Fruit fly (Drosophila melanogaster): ENCODE results near the gene CG13949.

The CG13949 gene

DNA sequence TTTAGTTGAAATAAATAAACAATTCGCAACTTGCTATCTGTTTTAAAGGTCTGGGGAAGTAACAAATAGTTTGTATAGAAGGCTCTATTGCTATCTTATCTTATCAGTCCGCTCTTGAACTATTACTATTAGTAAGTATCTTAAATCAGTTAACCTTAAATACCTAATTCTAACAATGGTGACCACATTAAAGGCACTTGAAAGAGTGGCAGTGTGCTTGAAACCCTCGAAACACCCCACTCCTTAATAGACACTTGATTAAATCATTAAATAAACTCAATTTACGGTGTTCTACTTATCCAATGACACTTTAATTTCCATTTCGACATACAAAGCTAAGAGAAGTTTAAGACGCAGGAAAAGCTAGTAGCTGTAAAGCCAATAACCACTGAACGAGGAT lies 16.4 kb upstream of the CG13949 start:
- TF ChIP-seq CTCF (optimal IDR thresholded peaks at IDR 0.05) (no peak), CG8478 (optimal IDR thresholded peaks at IDR 0.05) (no peak)

DNA sequence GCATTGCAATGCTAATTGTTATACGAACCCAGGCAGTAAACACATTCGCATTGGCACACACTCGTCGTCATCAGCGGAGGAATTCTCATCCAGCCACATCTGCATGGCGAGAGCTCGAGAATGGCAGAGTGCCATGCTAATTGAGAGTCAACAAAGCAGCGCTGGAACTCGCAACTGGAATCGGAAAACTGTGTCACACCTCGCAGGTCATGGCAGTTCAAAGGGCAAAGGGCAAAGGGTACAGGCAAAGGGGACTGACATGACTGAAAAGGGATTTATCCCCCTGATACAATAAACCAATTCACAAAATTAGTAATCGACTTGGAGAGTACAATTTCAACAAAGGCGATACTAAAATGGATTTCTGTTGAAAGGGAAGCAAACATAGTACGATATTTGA lies 15.1 kb upstream of the CG13949 start:
- TF ChIP-seq CTCF (optimal IDR thresholded peaks at IDR 0.05) (no peak), CG8478 (optimal IDR thresholded peaks at IDR 0.05) (no peak)

DNA sequence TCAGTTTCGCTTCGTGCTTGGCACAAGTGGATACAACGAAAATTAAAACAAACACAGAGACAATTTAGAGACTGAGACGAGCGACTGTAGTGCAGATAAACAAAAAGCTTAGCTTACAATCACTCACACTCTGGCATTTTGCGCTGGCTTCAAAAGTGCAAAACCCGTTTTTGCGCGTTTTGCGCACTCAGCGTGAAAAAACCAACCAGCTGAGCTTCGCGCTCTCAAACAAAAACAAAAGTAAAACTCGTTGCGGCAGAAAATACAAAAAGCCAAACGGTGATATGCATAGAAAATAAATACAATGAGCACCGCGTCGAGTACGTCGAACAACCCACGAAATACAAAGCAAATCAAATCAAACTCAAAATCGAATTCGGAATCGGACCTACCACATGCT lies 14.4 kb upstream of the CG13949 start:
- no peak for TF ChIP-seq CTCF (optimal IDR thresholded peaks at IDR 0.05)
- TF ChIP-seq CG8478 (optimal IDR thresholded peaks at IDR 0.05) = no peak

DNA sequence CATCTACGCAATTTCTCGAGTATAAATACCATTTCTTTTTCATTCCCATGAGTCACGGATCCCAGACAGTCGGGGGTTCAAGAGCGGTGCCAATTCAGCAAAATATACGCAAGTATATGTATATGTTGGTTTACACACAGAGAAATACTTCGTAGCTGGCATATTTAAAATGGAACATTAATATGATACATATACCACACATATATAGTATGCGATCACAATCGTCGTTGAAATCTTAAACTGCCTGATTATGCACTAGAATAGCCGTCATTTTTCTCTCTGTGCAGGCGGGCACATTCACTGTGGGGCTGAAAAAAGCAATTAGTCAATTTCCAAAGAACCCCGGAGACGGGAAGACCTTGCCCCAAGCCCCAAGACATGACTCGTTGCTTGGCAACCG lies 13.4 kb upstream of the CG13949 start:
- TF ChIP-seq CTCF (optimal IDR thresholded peaks at IDR 0.05) (no peak), CG8478 (optimal IDR thresholded peaks at IDR 0.05) (no peak)

DNA sequence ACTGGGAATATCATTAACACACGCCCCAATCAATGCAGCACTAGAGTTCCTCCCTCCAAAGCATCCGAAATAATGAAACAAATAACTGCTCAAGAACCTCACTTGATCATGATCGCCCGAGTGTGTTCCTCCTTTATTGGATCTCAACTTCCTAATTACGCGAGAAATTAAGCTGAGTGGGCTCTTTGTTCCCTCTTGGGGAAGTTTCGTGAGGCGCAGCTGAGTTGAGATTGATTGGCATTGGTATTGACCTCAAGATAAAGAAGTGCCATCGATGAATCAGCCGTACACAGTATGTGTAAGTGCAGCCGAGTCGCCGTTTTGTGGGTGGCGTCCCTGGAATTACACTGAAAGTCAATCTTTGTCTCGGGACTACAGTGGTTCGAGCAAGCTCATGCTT lies 12.3 kb upstream of the CG13949 start:
- TF ChIP-seq CG8478 (optimal IDR thresholded peaks at IDR 0.05) (no peak), CTCF (optimal IDR thresholded peaks at IDR 0.05) (no peak)

DNA sequence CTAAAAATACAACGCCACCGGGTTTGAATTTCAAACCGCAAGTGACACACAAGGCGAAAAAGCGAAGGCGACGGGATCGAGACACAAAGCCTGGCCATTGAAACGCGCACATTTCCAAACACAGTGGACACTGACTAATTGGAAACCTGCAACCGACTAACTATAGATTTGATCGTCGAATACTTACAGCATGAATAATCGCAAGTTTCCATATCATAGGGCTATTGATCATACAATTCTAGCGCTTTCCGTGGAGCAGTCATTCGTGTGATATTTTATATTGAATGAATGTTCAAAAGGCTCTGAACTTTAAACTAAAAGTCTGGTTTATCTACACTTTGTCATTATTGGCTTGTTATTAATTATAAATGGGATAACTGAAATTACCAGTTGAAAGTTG lies 11.8 kb upstream of the CG13949 start:
- no peak for TF ChIP-seq CTCF (optimal IDR thresholded peaks at IDR 0.05)
- no peak for TF ChIP-seq CG8478 (optimal IDR thresholded peaks at IDR 0.05)

DNA sequence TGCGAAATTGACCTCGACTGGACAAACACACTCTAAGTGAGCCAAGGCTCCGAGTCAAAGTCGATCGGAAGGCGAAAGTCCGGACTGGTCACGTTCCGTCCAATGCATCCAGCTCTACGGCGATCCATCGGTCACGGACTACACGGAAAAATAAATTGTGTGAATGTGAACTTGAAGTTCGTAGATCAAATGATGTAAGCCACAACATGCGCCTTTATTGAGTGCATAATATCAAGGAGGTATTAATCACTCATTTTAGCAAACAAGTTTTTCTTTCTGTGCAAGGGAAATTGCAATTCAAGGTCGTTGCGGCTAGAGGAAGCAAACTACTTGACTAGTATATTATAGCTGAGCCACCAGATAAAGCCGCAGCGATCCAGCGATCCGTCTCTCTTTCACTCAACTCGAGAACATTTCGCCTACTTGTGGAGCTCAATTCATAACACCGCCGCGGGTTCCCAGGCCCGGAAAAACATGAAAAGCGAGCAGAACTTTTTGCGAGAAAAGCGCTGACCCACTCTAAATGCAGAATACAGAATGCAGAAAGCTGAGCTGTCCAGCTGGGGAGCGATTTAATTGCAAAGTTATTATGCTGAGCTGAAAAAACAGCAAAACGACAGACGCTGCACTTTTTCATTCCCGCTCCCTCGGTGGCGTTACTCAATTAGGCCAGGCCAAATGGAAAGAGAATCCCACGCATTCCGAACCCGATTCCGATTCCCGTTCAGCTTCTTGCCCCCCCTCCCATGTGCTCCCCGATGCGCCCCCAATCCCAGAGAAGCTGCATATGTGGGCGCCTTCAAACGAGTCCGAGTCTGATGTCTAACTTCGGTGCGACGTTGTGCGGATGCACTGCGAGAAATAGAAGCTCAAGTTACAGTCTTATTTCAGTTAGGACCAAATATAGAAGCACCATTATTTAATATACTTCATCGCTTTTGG lies 11.0 kb upstream of the CG13949 start:
- TF ChIP-seq CTCF (optimal IDR thresholded peaks at IDR 0.05) = no peak
- TF ChIP-seq CG8478 (optimal IDR thresholded peaks at IDR 0.05) = no peak

DNA sequence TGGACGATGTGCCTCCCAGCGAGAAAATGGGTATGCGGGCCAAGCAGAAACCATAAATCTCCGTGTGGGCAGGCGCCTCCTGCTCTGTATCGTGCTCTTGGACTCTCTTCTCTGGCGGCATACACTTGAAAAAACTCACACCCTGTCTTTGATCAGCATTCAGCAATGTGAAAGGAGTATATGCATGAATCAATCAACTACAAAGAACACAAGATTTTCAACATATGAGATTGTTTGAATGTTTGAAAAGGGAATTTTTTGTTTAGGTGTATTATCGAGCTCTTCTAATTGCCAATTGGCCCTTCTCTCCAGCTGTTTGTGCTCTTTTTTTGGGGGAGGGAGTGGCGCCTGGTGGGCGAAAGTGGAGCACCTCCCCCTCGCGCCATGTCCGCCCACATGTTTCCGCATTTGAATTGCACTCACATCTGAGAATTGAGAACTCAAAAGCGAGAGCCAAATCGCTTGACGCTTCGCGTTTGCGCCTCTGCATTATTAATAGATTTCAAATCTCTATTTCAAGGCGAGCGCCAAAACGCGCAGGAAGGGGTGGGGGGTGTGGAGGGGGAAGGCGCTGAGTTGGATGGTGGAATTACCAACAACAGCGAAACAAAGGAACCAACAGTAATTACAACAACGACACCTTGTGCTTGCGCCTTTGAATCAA lies 9.7 kb upstream of the CG13949 start:
- no peak for TF ChIP-seq CTCF (optimal IDR thresholded peaks at IDR 0.05)
- TF ChIP-seq CG8478 (optimal IDR thresholded peaks at IDR 0.05) = no peak

DNA sequence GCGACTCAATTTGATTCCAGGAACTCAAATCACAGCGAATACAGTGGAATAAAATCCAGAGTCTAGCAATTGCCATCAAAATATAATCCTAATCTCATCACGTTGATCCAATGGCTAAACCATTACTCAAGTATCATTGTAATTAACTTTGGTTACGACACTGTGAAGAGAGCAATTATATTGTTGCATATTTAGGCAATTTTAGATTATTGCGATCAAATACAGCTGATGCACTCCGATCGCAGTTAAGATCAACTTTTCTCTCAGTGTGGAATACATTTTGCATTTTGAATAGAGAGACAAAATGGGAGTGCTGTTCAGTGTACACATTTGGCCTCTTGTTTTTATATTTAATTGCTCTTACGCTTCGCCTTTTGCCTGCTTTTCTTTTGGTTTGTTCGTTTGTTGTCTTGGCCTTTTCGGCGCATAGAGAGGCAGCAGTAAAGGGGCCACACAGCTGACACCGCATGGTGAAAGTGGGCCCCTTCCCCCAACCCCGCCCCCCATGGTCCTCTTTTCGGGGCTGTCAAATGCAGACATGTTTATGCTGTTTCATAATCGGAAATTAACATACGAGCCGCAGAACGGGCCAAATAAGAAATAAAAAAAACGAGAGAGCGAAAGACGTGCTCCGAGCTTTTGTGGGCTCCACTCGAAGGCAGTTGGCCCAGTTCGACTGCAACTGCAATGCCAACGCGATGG lies 8.8 kb upstream of the CG13949 start:
- TF ChIP-seq CG8478 (optimal IDR thresholded peaks at IDR 0.05) (no peak), CTCF (optimal IDR thresholded peaks at IDR 0.05) (no peak)

DNA sequence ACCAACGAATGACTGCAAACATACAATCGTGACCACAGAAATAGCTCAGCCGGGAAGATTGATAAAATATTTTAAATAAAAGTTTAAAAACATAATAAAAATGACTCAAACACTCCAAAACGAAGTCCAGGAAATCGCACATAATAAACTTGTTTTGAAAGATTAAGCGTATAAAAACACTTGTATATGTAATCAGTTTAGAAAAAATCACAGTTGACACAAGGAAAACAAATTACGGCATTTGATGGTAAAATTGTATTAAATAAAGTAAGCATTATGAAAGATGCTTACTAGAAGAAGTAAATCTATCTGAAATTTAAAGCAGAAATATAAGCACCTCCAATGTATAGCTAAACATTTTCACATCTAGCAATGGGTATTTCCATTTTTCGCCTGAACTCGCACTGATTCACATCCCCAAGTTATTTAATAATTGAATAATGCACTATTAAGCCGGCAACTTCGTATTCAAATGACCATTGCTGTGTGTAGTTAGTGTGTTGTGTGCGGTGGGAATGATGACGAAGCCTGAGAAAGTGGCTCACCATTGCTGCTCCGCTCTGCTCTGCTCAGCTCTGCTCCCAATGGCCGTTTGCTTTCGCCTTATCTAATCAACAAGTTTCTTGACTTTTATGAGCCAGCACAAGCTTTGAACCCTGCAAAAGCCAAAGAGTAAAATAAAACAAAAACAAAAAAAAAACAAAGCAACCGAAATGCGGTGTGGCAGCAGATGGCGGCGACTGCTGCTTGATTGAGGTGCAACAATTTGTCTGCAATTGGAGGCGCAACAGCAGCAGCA lies 7.7 kb upstream of the CG13949 start:
- TF ChIP-seq CTCF (optimal IDR thresholded peaks at IDR 0.05) (no peak), CG8478 (optimal IDR thresholded peaks at IDR 0.05) (no peak)

DNA sequence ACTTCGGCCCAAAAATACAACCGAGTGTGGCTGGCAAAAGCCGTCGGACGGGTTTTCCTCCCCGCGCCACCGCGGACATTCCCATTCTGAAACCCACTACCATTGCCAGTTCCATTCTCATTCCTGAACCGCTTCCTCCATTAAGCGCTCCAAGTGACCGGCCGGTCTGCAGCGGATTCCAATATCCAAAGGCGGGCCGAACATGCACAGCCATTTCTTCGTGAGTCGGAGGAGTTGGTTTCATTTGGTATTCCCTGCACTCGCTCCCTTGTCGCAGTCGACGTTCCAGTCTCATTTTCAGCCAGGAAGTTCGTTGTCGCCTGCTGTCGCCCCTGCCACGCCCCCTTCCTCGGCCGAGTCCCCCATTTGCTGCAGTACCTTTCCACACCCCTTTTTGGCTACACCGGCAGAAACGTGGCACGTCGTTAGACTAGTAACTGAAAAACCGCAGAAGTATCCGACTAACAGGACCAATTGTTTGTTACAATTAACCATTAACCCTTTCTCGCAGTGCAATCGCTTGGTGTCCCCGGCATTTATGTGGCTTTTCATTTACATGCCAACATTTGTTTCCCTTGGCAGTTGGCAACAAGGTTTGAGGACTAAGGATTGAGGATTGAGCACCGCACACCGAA lies 7.0 kb upstream of the CG13949 start:
- TF ChIP-seq CG8478 (optimal IDR thresholded peaks at IDR 0.05) = no peak
- no peak for TF ChIP-seq CTCF (optimal IDR thresholded peaks at IDR 0.05)

DNA sequence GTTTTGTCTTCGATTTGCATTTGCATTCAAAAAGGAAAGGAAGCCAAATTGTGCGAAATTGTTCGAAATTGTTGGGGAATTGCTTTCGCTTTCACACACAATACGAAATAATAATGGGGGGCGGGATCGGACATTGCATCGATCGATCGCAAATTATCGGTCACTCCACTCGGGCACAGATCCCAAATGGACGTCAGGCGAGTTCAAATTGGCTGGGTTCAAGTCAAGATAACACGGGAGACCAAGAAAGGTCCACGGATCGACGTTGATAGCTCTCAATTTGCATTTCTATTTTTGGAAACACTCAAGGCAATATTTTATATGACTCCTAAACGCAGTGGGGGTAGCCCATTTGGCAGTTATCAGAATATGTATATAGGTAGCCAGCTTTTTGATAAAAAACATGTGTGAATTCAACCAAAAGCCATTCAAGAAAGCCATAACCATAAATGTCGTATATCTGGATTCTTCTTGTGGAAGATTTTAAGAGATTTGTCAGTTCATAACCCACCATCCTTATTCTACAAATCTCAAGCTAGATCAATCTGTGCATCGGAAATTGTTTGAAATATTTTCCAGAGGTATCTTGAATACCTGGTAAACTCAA lies 5.9 kb upstream of the CG13949 start:
- TF ChIP-seq CG8478 (optimal IDR thresholded peaks at IDR 0.05) = no peak
- no peak for TF ChIP-seq CTCF (optimal IDR thresholded peaks at IDR 0.05)

DNA sequence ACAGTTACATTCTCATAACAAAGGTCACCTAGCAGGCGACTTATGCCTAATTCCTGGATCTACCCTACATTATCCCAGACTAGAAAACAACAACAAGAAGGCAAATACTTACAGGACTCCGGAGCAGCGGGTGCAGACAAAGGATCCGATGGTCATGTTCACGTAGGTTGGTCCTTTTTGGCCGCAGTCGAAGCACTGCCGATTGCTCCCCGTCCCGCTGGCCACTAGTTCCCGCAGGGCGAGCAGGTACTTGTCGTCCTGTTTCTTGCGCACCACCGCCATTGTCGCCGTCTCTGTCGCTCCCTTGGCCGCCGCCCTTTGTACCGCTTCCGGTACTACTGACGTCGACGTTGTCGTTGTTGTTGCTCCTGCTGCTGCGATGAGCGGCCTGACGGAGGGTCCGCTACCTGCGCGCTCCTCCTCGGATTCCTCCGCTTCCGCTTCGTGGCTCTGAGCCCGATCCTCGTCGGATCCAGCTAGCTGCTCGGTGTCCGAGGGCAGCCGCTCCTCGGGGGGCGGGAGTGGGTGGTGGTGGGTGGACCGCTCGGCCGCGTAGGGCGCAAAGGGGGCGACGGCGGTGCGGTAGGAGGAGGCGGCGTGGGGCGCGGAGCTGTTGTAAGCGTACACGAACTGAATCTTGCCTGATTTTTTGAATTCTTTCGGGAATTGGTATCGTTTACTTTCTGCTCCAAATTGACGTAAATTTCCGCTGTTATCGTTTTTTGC lies 5.2 kb upstream of the CG13949 start:
- TF ChIP-seq CG8478 (optimal IDR thresholded peaks at IDR 0.05) (no peak), CTCF (optimal IDR thresholded peaks at IDR 0.05) (no peak)

Data from S2 (cell line).